Worm (Caenorhabditis elegans) whole organism, young adult: ENCODE data around the gene sdhb-1.

Experiments
- F23B12.7 ChIP-seq: sonication (generic microtip); optimal IDR thresholded peaks from 2 replicates; lab custom pipeline; 2017; ENCODE audit warnings: missing genetic modification characterization, mild to moderate bottlenecking, missing compliant biosample characterization, antibody characterized with exemption, moderate library complexity; ENCODE audit not compliant: insufficient read depth
- F52B5.7 ChIP-seq: sonication (generic microtip); optimal IDR thresholded peaks from 2 replicates; lab custom pipeline; 2016; ENCODE audit warnings: mild to moderate bottlenecking, missing genetic modification characterization, missing compliant biosample characterization
- ZK185.1 ChIP-seq: sonication (generic microtip); optimal IDR thresholded peaks from 2 replicates; lab custom pipeline; 2016; ENCODE audit warnings: mild to moderate bottlenecking, missing genetic modification characterization, missing compliant biosample characterization; ENCODE audit not compliant: poor library complexity, severe bottlenecking
- gei-17 ChIP-seq: fragments of 200-800 bp; sonication (Bioruptor generic); optimal IDR thresholded peaks from 2 replicates; lab custom pipeline; 2018; ENCODE audit warnings: mild to moderate bottlenecking, missing genetic modification characterization, missing compliant biosample characterization
- him-1 ChIP-seq: sonication (generic microtip); optimal IDR thresholded peaks from 2 replicates; lab custom pipeline; 2016; ENCODE audit warnings: missing genotype, missing genetic modification reagents, missing genetic modification characterization, missing compliant biosample characterization
- let-607 ChIP-seq, 2 experiments: fragments of 200-800 bp in 1 of 2; sonication (Bioruptor generic) in 1 of 2; sonication (generic microtip) in 1 of 2; optimal IDR thresholded peaks; 2 replicates each; lab custom pipeline; 2016 to 2018; ENCODE audit warnings: mild to moderate bottlenecking in 2 of 2, missing compliant biosample characterization in 2 of 2, missing genetic modification characterization in 2 of 2, moderate library complexity in 2 of 2, missing genotype in 1 of 2
- lin-40 ChIP-seq: sonication (generic microtip); optimal IDR thresholded peaks from 2 replicates; lab custom pipeline; 2016; ENCODE audit warnings: missing genetic modification characterization, mild to moderate bottlenecking, missing compliant biosample characterization, missing genotype, missing genetic modification reagents
- madf-3 ChIP-seq: fragments of 200-800 bp; sonication (Bioruptor generic); IDR thresholded peaks from 2 replicates; pipeline ENCODE4 v1.3.6; 2022; ENCODE audit warnings: missing genetic modification reagents, missing genetic modification characterization, missing compliant biosample characterization
- madf-8 ChIP-seq: fragments of 200-800 bp; sonication (Bioruptor generic); conservative IDR thresholded peaks from 2 replicates; pipeline ENCODE4 v1.3.6; 2022; ENCODE audit warnings: missing genetic modification reagents, missing genetic modification characterization, missing compliant biosample characterization
- nhr-27 ChIP-seq: fragments of 200-800 bp; sonication (Bioruptor generic); optimal IDR thresholded peaks from 2 replicates; lab custom pipeline; 2018; ENCODE audit warnings: mild to moderate bottlenecking, missing genetic modification characterization, moderate library complexity, missing compliant biosample characterization
- unc-62 ChIP-seq: fragments of 150-350 bp; optimal IDR thresholded peaks from 2 replicates; lab custom pipeline; 2014; ENCODE audit warnings: missing biosample characterization, missing genetic modification reagents, missing genetic modification characterization

ce11 chrII:9304849-9305248 is 47.7 kb downstream of the sdhb-1 start:
- no peak for TF ChIP-seq nhr-27
- TF ChIP-seq gei-17 (GFP tag; lab: Kevin White, UChicago) = no peak
- TF ChIP-seq madf-8 = no peak
- TF ChIP-seq ZK185.1 (tag; lab: Kevin White, UChicago) = no peak
- TF ChIP-seq unc-62 (GFP tag; lab: Kevin White, UChicago) = no peak
- TF ChIP-seq madf-3 (GFP tag; lab: Robert Waterston, UW) = no peak
- no peak for TF ChIP-seq F52B5.7 (tag; lab: Kevin White, UChicago)
- TF ChIP-seq let-607 (tag; optimal IDR thresholded peaks at IDR 0.05; lab: Kevin White, UChicago) = no peak
- TF ChIP-seq him-1 = no peak
- no peak for TF ChIP-seq lin-40
- no peak for TF ChIP-seq F23B12.7 (tag; lab: Kevin White, UChicago)
